Worm (Caenorhabditis elegans): ENCODE data around the gene ptp-2.

- TF ChIP-seq B0019.2 (GFP tag; conservative IDR thresholded peaks at IDR 0.05) (no peak), sea-2 (GFP tag; IDR thresholded peaks at IDR 0.05) (no peak), B0035.1 (tag; optimal IDR thresholded peaks at IDR 0.05) (no peak)
Measured at ce11 chrII:5917010-5917472, 1.4 kb upstream of the ptp-2 start, which contains the start of gene frh-1.

Data from whole organism, young adult.